Worm (Caenorhabditis elegans) whole organism, mixed stage, embryonic: ENCODE results near the gene C02E7.7.

Source experiments
- M03D4.4 ChIP-seq: sonication (generic microtip); optimal IDR thresholded peaks from 2 replicates; lab custom pipeline; 2017; ENCODE audit warnings: mild to moderate bottlenecking, missing genetic modification characterization, missing compliant biosample characterization
- bed-3 ChIP-seq: fragments of 200-800 bp; sonication (Bioruptor generic); optimal IDR thresholded peaks from 3 replicates; lab custom pipeline; 2018; ENCODE audit warnings: mild to moderate bottlenecking, missing genetic modification characterization, moderate library complexity, missing compliant biosample characterization
- blmp-1 ChIP-seq: fragments of 150-350 bp; optimal IDR thresholded peaks from 2 replicates; lab custom pipeline; 2014; ENCODE audit warnings: missing biosample characterization, missing genetic modification characterization
- ceh-39 ChIP-seq: fragments of 150-350 bp; optimal IDR thresholded peaks from 2 replicates; lab custom pipeline; 2014; ENCODE audit warnings: missing biosample characterization, missing genetic modification characterization
- ceh-43 ChIP-seq: fragments of 200-800 bp; sonication (Bioruptor generic); optimal IDR thresholded peaks from 2 replicates; lab custom pipeline; 2018; ENCODE audit warnings: mild to moderate bottlenecking, missing genetic modification characterization, moderate library complexity, missing compliant biosample characterization
- ceh-83 ChIP-seq: fragments of 200-800 bp; sonication (Bioruptor generic); optimal IDR thresholded peaks from 2 replicates; lab custom pipeline; 2018; ENCODE audit warnings: mild to moderate bottlenecking, missing genetic modification characterization, missing compliant biosample characterization
- ces-1 ChIP-seq: fragments of 150-350 bp; optimal IDR thresholded peaks from 2 replicates; lab custom pipeline; 2014; ENCODE audit warnings: missing biosample characterization, missing genetic modification reagents, missing genetic modification characterization
- cnd-1 ChIP-seq: fragments of 200-800 bp; sonication (Bioruptor generic); optimal IDR thresholded peaks from 2 replicates; lab custom pipeline; 2018; ENCODE audit warnings: mild to moderate bottlenecking, missing genetic modification characterization, missing compliant biosample characterization
- drap-1 ChIP-seq: fragments of 200-800 bp; sonication (Bioruptor generic); optimal IDR thresholded peaks from 3 replicates; lab custom pipeline; 2018; ENCODE audit warnings: mild to moderate bottlenecking, missing genetic modification characterization, missing compliant biosample characterization
- elt-1 ChIP-seq: sonication (generic microtip); optimal IDR thresholded peaks from 2 replicates; lab custom pipeline; 2017; ENCODE audit warnings: missing genetic modification characterization, mild to moderate bottlenecking, missing compliant biosample characterization, antibody characterized with exemption, moderate library complexity, borderline replicate concordance; ENCODE audit not compliant: insufficient read depth
- elt-3 ChIP-seq: fragments of 150-350 bp; optimal IDR thresholded peaks from 2 replicates; lab custom pipeline; 2014; ENCODE audit warnings: missing biosample characterization, missing genetic modification characterization
- flh-1 ChIP-seq: fragments of 200-800 bp; sonication (Bioruptor generic); optimal IDR thresholded peaks from 2 replicates; lab custom pipeline; 2018; ENCODE audit warnings: mild to moderate bottlenecking, missing genetic modification characterization, moderate library complexity, missing compliant biosample characterization
- ham-2 ChIP-seq: fragments of 200-800 bp; sonication (Bioruptor generic); optimal IDR thresholded peaks from 2 replicates; lab custom pipeline; 2018; ENCODE audit warnings: mild to moderate bottlenecking, missing genetic modification characterization, missing compliant biosample characterization
- hlh-1 ChIP-seq: fragments of 150-350 bp; optimal IDR thresholded peaks from 2 replicates; lab custom pipeline; 2014; ENCODE audit warnings: missing biosample characterization, missing genetic modification reagents, missing genetic modification characterization
- lin-13 ChIP-seq: fragments of 150-350 bp; optimal IDR thresholded peaks from 2 replicates; lab custom pipeline; 2014; ENCODE audit warnings: missing biosample characterization, missing genetic modification characterization
- lin-32 ChIP-seq: fragments of 200-800 bp; sonication (Bioruptor generic); optimal IDR thresholded peaks from 2 replicates; lab custom pipeline; 2018; ENCODE audit warnings: mild to moderate bottlenecking, missing genetic modification characterization, missing compliant biosample characterization
- lsy-2 ChIP-seq: fragments of 150-350 bp; optimal IDR thresholded peaks from 2 replicates; lab custom pipeline; 2014; ENCODE audit warnings: missing biosample characterization, missing genetic modification characterization
- mab-5 ChIP-seq: fragments of 150-350 bp; optimal IDR thresholded peaks from 2 replicates; lab custom pipeline; 2014; ENCODE audit warnings: missing biosample characterization, missing genetic modification characterization
- mep-1 ChIP-seq: fragments of 150-350 bp; optimal IDR thresholded peaks from 2 replicates; lab custom pipeline; 2017; ENCODE audit warnings: missing biosample characterization, missing genetic modification reagents, missing genetic modification characterization, inconsistent platforms
- mls-2 ChIP-seq: sonication (generic microtip); optimal IDR thresholded peaks from 2 replicates; lab custom pipeline; 2016; ENCODE audit warnings: mild to moderate bottlenecking, missing genetic modification characterization, moderate library complexity, missing compliant biosample characterization
- nhr-12 ChIP-seq: fragments of 150-350 bp; optimal IDR thresholded peaks from 2 replicates; lab custom pipeline; 2014; ENCODE audit warnings: missing biosample characterization, missing genetic modification characterization
- nhr-2 ChIP-seq: fragments of 150-350 bp; optimal IDR thresholded peaks from 2 replicates; lab custom pipeline; 2014; ENCODE audit warnings: missing biosample characterization, missing genetic modification characterization
- nhr-237 ChIP-seq: fragments of 150-350 bp; optimal IDR thresholded peaks from 2 replicates; lab custom pipeline; 2014; ENCODE audit warnings: missing biosample characterization, missing genetic modification characterization
- nhr-28 ChIP-seq: fragments of 150-350 bp; optimal IDR thresholded peaks from 2 replicates; lab custom pipeline; 2014; ENCODE audit warnings: missing biosample characterization, missing genetic modification characterization
- nhr-76 ChIP-seq: sonication (generic microtip); optimal IDR thresholded peaks from 2 replicates; lab custom pipeline; 2017; ENCODE audit warnings: missing biosample characterization, missing genetic modification characterization
- pha-4 ChIP-seq: fragments of 150-350 bp; optimal IDR thresholded peaks from 2 replicates; lab custom pipeline; 2018; ENCODE audit warnings: missing biosample characterization, missing genetic modification reagents, missing genetic modification characterization
- sem-2 ChIP-seq: fragments of 200-800 bp; sonication (Bioruptor generic); optimal IDR thresholded peaks from 2 replicates; lab custom pipeline; 2018; ENCODE audit warnings: mild to moderate bottlenecking, missing genetic modification characterization, missing compliant biosample characterization
- snpc-4 ChIP-seq: fragments of 150-350 bp; optimal IDR thresholded peaks from 2 replicates; lab custom pipeline; 2014; ENCODE audit warnings: missing biosample characterization, missing genetic modification characterization
- sptf-1 ChIP-seq: sonication (generic microtip); optimal IDR thresholded peaks from 2 replicates; lab custom pipeline; 2017; ENCODE audit warnings: mild to moderate bottlenecking, missing genetic modification characterization, moderate library complexity, missing compliant biosample characterization
- tbx-8 ChIP-seq: fragments of 200-800 bp; sonication (Bioruptor generic); optimal IDR thresholded peaks from 2 replicates; lab custom pipeline; 2018; ENCODE audit warnings: mild to moderate bottlenecking, missing genetic modification characterization, moderate library complexity, missing compliant biosample characterization
- unc-120 ChIP-seq: sonication (generic microtip); optimal IDR thresholded peaks from 2 replicates; lab custom pipeline; 2017; ENCODE audit warnings: missing genetic modification characterization, missing compliant biosample characterization; ENCODE audit not compliant: poor library complexity, severe bottlenecking
- unc-39 ChIP-seq: fragments of 150-350 bp; optimal IDR thresholded peaks from 2 replicates; lab custom pipeline; 2014; ENCODE audit warnings: missing biosample characterization, missing genetic modification characterization
- unc-62 ChIP-seq: fragments of 150-350 bp; optimal IDR thresholded peaks from 2 replicates; lab custom pipeline; 2014; ENCODE audit warnings: missing biosample characterization, missing genetic modification reagents, missing genetic modification characterization
- zip-8 ChIP-seq: fragments of 150-350 bp; optimal IDR thresholded peaks from 2 replicates; lab custom pipeline; 2014; ENCODE audit warnings: missing biosample characterization, missing genetic modification characterization
- ztf-11 ChIP-seq: fragments of 150-350 bp; optimal IDR thresholded peaks from 2 replicates; lab custom pipeline; 2014; ENCODE audit warnings: missing biosample characterization, missing genetic modification characterization

C02E7.7 gene

DNA sequence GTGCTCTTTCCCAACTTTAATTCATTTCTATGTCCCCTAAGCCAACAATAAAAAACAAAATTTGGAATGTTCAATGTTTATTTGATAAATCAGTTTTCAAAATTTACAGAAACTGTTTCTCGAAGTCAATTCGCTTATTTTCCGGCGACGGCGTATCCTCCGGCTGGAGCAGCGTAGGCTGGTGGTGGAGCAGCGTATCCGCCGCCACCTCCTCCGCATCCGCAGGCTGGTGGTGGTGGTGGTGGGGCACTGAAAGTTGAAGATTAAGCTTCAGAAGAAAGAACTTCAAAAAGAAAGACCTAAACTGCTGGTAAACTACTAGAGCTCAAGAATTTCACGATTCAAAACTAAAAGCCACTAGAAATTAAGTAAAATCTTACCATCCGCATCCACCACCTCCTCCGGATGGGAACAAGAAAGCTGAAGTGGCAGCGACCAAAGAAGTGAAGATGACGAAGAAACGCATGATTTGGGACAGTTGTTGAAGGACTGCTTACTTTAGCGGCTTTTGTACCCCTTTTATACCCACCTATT, at the start of gene C02E7.7:
Gene C02E7.7, minus strand, starts transcription at position 484 of the 534 bp plus-strand sequence.
- no peak for TF ChIP-seq unc-39 (tag; lab: Kevin White, UChicago)
- TF ChIP-seq nhr-76 (tag; lab: Kevin White, UChicago): no peak
- TF ChIP-seq tbx-8 (GFP tag; lab: Kevin White, UChicago): no peak
- no peak for TF ChIP-seq lin-32 (GFP tag; lab: Kevin White, UChicago)
- TF ChIP-seq drap-1 (GFP tag; lab: Kevin White, UChicago): no peak
- no peak for TF ChIP-seq elt-3
- TF ChIP-seq ham-2 (GFP tag; lab: Kevin White, UChicago): no peak
- no peak for TF ChIP-seq lsy-2
- TF ChIP-seq cnd-1 (tag; lab: Kevin White, UChicago): no peak

DNA sequence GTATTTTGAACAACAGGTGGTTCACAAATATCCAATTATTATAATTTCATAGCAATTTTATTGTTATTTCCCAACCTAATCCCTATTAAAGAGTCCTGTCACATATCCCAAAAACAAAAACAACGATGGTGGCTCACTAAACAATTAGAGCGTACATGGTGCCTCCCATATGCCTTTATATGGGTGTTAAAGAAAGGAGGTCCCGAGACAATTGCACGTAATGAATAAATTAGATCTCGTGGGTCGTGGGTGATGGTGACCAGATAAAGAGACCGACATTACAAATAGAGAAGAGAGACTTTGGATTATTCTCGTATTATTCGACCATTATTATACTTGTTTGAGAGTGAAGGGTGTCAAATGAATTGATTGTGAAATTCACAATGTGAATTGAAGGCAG, 48.9 kb upstream of the C02E7.7 start:
- TF ChIP-seq pha-4 (no peak), mls-2 (peak; percentile 57), mab-5 (tag; lab: Kevin White, UChicago) (no peak), cnd-1 (tag; lab: Kevin White, UChicago) (peak; percentile 28), blmp-1 (tag; lab: Kevin White, UChicago) (no peak), bed-3 (GFP tag; lab: Kevin White, UChicago) (no peak), ces-1 (peak; percentile 96), mep-1 (tag; lab: Kevin White, UChicago) (no peak), ceh-43 (GFP tag; lab: Kevin White, UChicago) (peak; percentile 71), zip-8 (tag; lab: Kevin White, UChicago) (no peak), unc-39 (tag; lab: Kevin White, UChicago) (peak; percentile 66), sem-2 (GFP tag; lab: Kevin White, UChicago) (no peak), ceh-83 (GFP tag; lab: Kevin White, UChicago) (no peak), ceh-39 (tag; lab: Kevin White, UChicago) (no peak), hlh-1 (tag; lab: Kevin White, UChicago) (no peak), tbx-8 (GFP tag; lab: Kevin White, UChicago) (no peak), sptf-1 (tag; lab: Kevin White, UChicago) (peak; percentile 38), nhr-76 (tag; lab: Kevin White, UChicago) (no peak), ham-2 (GFP tag; lab: Kevin White, UChicago) (no peak), nhr-237 (tag; lab: Kevin White, UChicago) (no peak), unc-120 (tag; lab: Kevin White, UChicago) (peak; percentile 9), ztf-11 (tag; lab: Kevin White, UChicago) (no peak), drap-1 (GFP tag; lab: Kevin White, UChicago) (no peak), M03D4.4 (tag; lab: Kevin White, UChicago) (no peak), lin-32 (GFP tag; lab: Kevin White, UChicago) (no peak), nhr-12 (no peak), snpc-4 (tag; lab: Kevin White, UChicago) (no peak), elt-3 (no peak), nhr-28 (tag; lab: Kevin White, UChicago) (no peak), flh-1 (GFP tag; lab: Kevin White, UChicago) (no peak), elt-1 (tag; lab: Kevin White, UChicago) (no peak), unc-62 (GFP tag; lab: Kevin White, UChicago) (peak; percentile 20), nhr-2 (tag; lab: Kevin White, UChicago) (peak; percentile 52), lin-13 (no peak), lsy-2 (no peak)

DNA sequence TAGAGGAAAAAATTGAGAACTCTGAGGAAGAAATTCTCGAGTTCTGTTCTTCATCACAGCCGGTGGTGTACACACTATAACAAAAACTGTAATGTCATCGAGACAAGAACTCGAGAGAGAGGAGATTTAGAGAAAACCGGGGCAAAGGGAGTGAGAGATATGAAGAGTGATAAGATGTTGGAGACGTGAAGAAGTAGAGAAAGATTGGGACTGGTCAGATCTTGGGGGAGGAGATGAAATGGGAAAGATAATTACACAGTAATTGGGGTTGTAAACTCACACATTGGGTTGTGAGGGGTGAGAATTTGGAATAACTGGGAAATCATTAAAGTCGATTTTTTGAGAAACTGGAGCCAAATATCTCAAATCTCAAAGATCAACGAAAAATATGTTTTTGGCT, 47.4 kb upstream of the C02E7.7 start:
- TF ChIP-seq elt-1 (tag; lab: Kevin White, UChicago): peak; percentile 89
- TF ChIP-seq mab-5 (tag; lab: Kevin White, UChicago): no peak
- peak; percentile 7 for TF ChIP-seq unc-62 (GFP tag; lab: Kevin White, UChicago)
- TF ChIP-seq bed-3 (GFP tag; lab: Kevin White, UChicago): no peak
- TF ChIP-seq nhr-76 (tag; lab: Kevin White, UChicago): no peak
- no peak for TF ChIP-seq ztf-11 (tag; lab: Kevin White, UChicago)
- peak; percentile 21 for TF ChIP-seq sptf-1 (tag; lab: Kevin White, UChicago)
